Fruit fly (Drosophila melanogaster) whole organism, embryonic: ENCODE data around the gene CG9395.
A peak's percentile ranks its signal among the peaks of the same experiment; 100 is the strongest.

Source experiments
- CG10209 ChIP-seq: fragments of 200-800 bp; sonication (Bioruptor generic); optimal IDR thresholded peaks from 3 replicates; lab custom pipeline; 2017; ENCODE audit warnings: missing biosample characterization, mild to moderate bottlenecking, missing genetic modification characterization, missing genetic modification reagents
- CG10543 ChIP-seq: fragments of 200-800 bp; sonication (Bioruptor generic); optimal IDR thresholded peaks from 3 replicates; lab custom pipeline; 2017; ENCODE audit warnings: missing biosample characterization, mild to moderate bottlenecking, missing genetic modification characterization, moderate library complexity
- CG1233 ChIP-seq: fragments of 200-800 bp; sonication (Bioruptor generic); optimal IDR thresholded peaks from 4 replicates; lab custom pipeline; 2018; ENCODE audit warnings: missing biosample characterization, mild to moderate bottlenecking, missing genetic modification characterization
- CG13296 ChIP-seq: fragments of 200-800 bp; sonication (Bioruptor generic); optimal IDR thresholded peaks from 3 replicates; lab custom pipeline; 2018; ENCODE audit warnings: missing biosample characterization, mild to moderate bottlenecking, missing genetic modification characterization
- CG1603 ChIP-seq: fragments of 200-800 bp; sonication (Bioruptor generic); optimal IDR thresholded peaks from 2 replicates; lab custom pipeline; 2019; ENCODE audit warnings: missing biosample characterization, mild to moderate bottlenecking, missing genetic modification characterization, moderate library complexity
- CG2129 ChIP-seq: fragments of 200-800 bp; sonication (Bioruptor generic); IDR thresholded peaks from 2 replicates; pipeline ENCODE4 v1.3.6; 2022; ENCODE audit warnings: missing biosample characterization, missing genetic modification characterization; ENCODE audit not compliant: partially characterized antibody
- CG3407 ChIP-seq: fragments of 200-800 bp; sonication (Bioruptor generic); optimal IDR thresholded peaks from 2 replicates; lab custom pipeline; 2018; ENCODE audit warnings: missing biosample characterization, mild to moderate bottlenecking, missing genetic modification characterization
- CG6854 ChIP-seq: fragments of 200-800 bp; sonication (Bioruptor generic); optimal IDR thresholded peaks from 3 replicates; lab custom pipeline; 2017; ENCODE audit warnings: missing biosample characterization, mild to moderate bottlenecking, missing genetic modification characterization
- CG7271 ChIP-seq: fragments of 200-800 bp; sonication (Bioruptor generic); optimal IDR thresholded peaks from 2 replicates; lab custom pipeline; 2018; ENCODE audit warnings: missing biosample characterization, mild to moderate bottlenecking, missing genetic modification characterization, moderate library complexity
- CG7786 ChIP-seq: fragments of 200-800 bp; sonication (Bioruptor generic); optimal IDR thresholded peaks from 2 replicates; lab custom pipeline; 2016; ENCODE audit warnings: missing biosample characterization, missing genetic modification characterization
- CG8359 ChIP-seq: fragments of 200-800 bp; sonication (Bioruptor generic); optimal IDR thresholded peaks from 2 replicates; lab custom pipeline; 2017; ENCODE audit warnings: missing biosample characterization, mild to moderate bottlenecking, missing genetic modification characterization, borderline replicate concordance
- CG8924 ChIP-seq: fragments of 200-800 bp; optimal IDR thresholded peaks from 3 replicates; lab custom pipeline; 2019; ENCODE audit warnings: missing biosample characterization, mild to moderate bottlenecking, missing genetic modification characterization, moderate library complexity
- CrebB ChIP-seq: fragments of 200-800 bp; sonication (Bioruptor generic); optimal IDR thresholded peaks from 3 replicates; lab custom pipeline; 2018; ENCODE audit warnings: missing biosample characterization, mild to moderate bottlenecking, missing genetic modification characterization
- Dfd ChIP-seq, 2 experiments: fragments of >200 bp; optimal IDR thresholded peaks; 2 replicates each; lab custom pipeline; 2017; ENCODE audit warnings: missing biosample characterization in 2 of 2, missing genetic modification characterization in 2 of 2
- Dip2 ChIP-seq: fragments of 200-800 bp; sonication (Bioruptor generic); IDR thresholded peaks from 2 replicates; pipeline ENCODE4 v1.3.6; 2022; ENCODE audit warnings: missing biosample characterization, missing genetic modification characterization
- Dip3 ChIP-seq: fragments of 200-800 bp; sonication (Bioruptor generic); optimal IDR thresholded peaks from 3 replicates; lab custom pipeline; 2016; ENCODE audit warnings: missing biosample characterization, missing genetic modification characterization
- Eip74EF ChIP-seq, 2 experiments: fragments of 200-800 bp in 1 of 2; fragments of >200 bp in 1 of 2; sonication (Bioruptor generic) in 1 of 2; optimal IDR thresholded peaks; 2 replicates each; lab custom pipeline; 2017 to 2019; ENCODE audit warnings: missing biosample characterization in 2 of 2, missing genetic modification characterization in 2 of 2, mild to moderate bottlenecking in 1 of 2, moderate library complexity in 1 of 2
- Hsf ChIP-seq: fragments of 200-800 bp; sonication (Bioruptor generic); optimal IDR thresholded peaks from 3 replicates; lab custom pipeline; 2016; ENCODE audit warnings: missing biosample characterization, missing genetic modification characterization
- Kr ChIP-seq: fragments of 200-800 bp; sonication (Bioruptor generic); optimal IDR thresholded peaks from 2 replicates; lab custom pipeline; 2017; ENCODE audit warnings: missing biosample characterization, mild to moderate bottlenecking, missing genetic modification characterization
- Max ChIP-seq: fragments of 200-800 bp; sonication (Bioruptor generic); optimal IDR thresholded peaks from 2 replicates; lab custom pipeline; 2016; ENCODE audit warnings: missing biosample characterization, mild to moderate bottlenecking, missing genetic modification characterization
- Nf-YA ChIP-seq: fragments of 200-800 bp; sonication (Bioruptor generic); IDR thresholded peaks from 2 replicates; pipeline ENCODE4 v1.3.6; 2022; ENCODE audit warnings: missing biosample characterization, missing genetic modification characterization
- PHDP ChIP-seq: fragments of 200-800 bp; sonication (Bioruptor generic); optimal IDR thresholded peaks from 3 replicates; lab custom pipeline; 2018; ENCODE audit warnings: missing biosample characterization, mild to moderate bottlenecking, missing genetic modification characterization, moderate library complexity
- Sry-β ChIP-seq: fragments of 200-800 bp; sonication (Bioruptor generic); optimal IDR thresholded peaks from 2 replicates; lab custom pipeline; 2018; ENCODE audit warnings: missing biosample characterization, mild to moderate bottlenecking, missing genetic modification characterization, moderate library complexity
- TFAM ChIP-seq: fragments of 200-800 bp; sonication (Bioruptor generic); optimal IDR thresholded peaks from 2 replicates; lab custom pipeline; 2017; ENCODE audit warnings: missing biosample characterization, missing genetic modification characterization, inconsistent platforms
- bsh ChIP-seq, 2 experiments: fragments of 200-800 bp; sonication (Bioruptor generic); optimal IDR thresholded peaks; 2 replicates each; lab custom pipeline; 2017 to 2018; ENCODE audit warnings: mild to moderate bottlenecking in 2 of 2, missing biosample characterization in 2 of 2, missing genetic modification characterization in 2 of 2, moderate library complexity in 1 of 2
- cg ChIP-seq: fragments of 200-800 bp; sonication (Bioruptor generic); optimal IDR thresholded peaks from 3 replicates; lab custom pipeline; 2019; ENCODE audit warnings: missing biosample characterization, mild to moderate bottlenecking, missing genetic modification characterization, moderate library complexity
- chinmo ChIP-seq: fragments of 200-800 bp; sonication (Bioruptor generic); IDR thresholded peaks from 4 replicates; pipeline ENCODE4 v1.3.6; 2022; ENCODE audit warnings: missing biosample characterization, missing genetic modification characterization; ENCODE audit not compliant: partially characterized antibody
- cwo ChIP-seq: fragments of 200-800 bp; sonication (Bioruptor generic); optimal IDR thresholded peaks from 3 replicates; lab custom pipeline; 2017; ENCODE audit warnings: missing biosample characterization, missing genetic modification characterization, mild to moderate bottlenecking, moderate library complexity, missing genetic modification reagents
- dmrt99B ChIP-seq: fragments of 200-800 bp; sonication (Bioruptor generic); optimal IDR thresholded peaks from 2 replicates; lab custom pipeline; 2018; ENCODE audit warnings: missing biosample characterization, mild to moderate bottlenecking, missing genetic modification characterization, moderate library complexity
- dysf ChIP-seq: fragments of 200-800 bp; sonication (Bioruptor generic); IDR thresholded peaks from 3 replicates; pipeline ENCODE4 v1.3.6; 2022; ENCODE audit warnings: missing biosample characterization, missing genetic modification characterization
- fd64A ChIP-seq: fragments of 200-800 bp; sonication (Bioruptor generic); optimal IDR thresholded peaks from 3 replicates; lab custom pipeline; 2018; ENCODE audit warnings: missing biosample characterization, mild to moderate bottlenecking, missing genetic modification characterization
- grau ChIP-seq: fragments of 200-800 bp; optimal IDR thresholded peaks from 3 replicates; lab custom pipeline; 2019; ENCODE audit warnings: missing biosample characterization, mild to moderate bottlenecking, missing genetic modification characterization, moderate library complexity
- ind ChIP-seq: fragments of 200-800 bp; sonication (Bioruptor generic); optimal IDR thresholded peaks from 3 replicates; lab custom pipeline; 2016; ENCODE audit warnings: missing biosample characterization, missing genetic modification characterization
- inv ChIP-seq: fragments of 200-800 bp; sonication (Bioruptor generic); IDR thresholded peaks from 2 replicates; pipeline ENCODE4 v1.3.6; 2022; ENCODE audit warnings: missing biosample characterization, missing genetic modification characterization; ENCODE audit not compliant: partially characterized antibody
- jigr1 ChIP-seq: fragments of 200-800 bp; sonication (Bioruptor generic); IDR thresholded peaks from 3 replicates; pipeline ENCODE4 v1.3.6; 2022; ENCODE audit warnings: missing biosample characterization, missing genetic modification characterization
- kay ChIP-seq: fragments of 200-800 bp; sonication (Bioruptor generic); optimal IDR thresholded peaks from 2 replicates; lab custom pipeline; 2016; ENCODE audit warnings: missing biosample characterization, missing genetic modification characterization
- klu ChIP-seq: fragments of 200-800 bp; sonication (Bioruptor generic); IDR thresholded peaks from 2 replicates; pipeline ENCODE4 v1.3.6; 2022; ENCODE audit warnings: missing biosample characterization, missing genetic modification characterization
- nom ChIP-seq: fragments of 200-800 bp; sonication (Bioruptor generic); optimal IDR thresholded peaks from 2 replicates; lab custom pipeline; 2017; ENCODE audit warnings: missing biosample characterization, missing genetic modification characterization, mild to moderate bottlenecking, moderate library complexity, missing genetic modification reagents
- oc ChIP-seq: fragments of 200-800 bp; sonication (Bioruptor generic); optimal IDR thresholded peaks from 2 replicates; lab custom pipeline; 2018; ENCODE audit warnings: missing biosample characterization, mild to moderate bottlenecking, missing genetic modification characterization, moderate library complexity
- onecut ChIP-seq: fragments of 200-800 bp; sonication (Bioruptor generic); IDR thresholded peaks from 2 replicates; pipeline ENCODE4 v1.3.6; 2022; ENCODE audit warnings: missing biosample characterization, missing genetic modification characterization
- p53 ChIP-seq: fragments of 200-800 bp; sonication (Bioruptor generic); optimal IDR thresholded peaks from 2 replicates; lab custom pipeline; 2016; ENCODE audit warnings: missing biosample characterization, missing genetic modification characterization
- pnt ChIP-seq: fragments of 200-800 bp; sonication (Bioruptor generic); optimal IDR thresholded peaks from 3 replicates; lab custom pipeline; 2016; ENCODE audit warnings: missing biosample characterization, missing genetic modification characterization
- schlank ChIP-seq: fragments of 200-800 bp; sonication (Bioruptor generic); optimal IDR thresholded peaks from 2 replicates; lab custom pipeline; 2018; ENCODE audit warnings: missing biosample characterization, mild to moderate bottlenecking, missing genetic modification characterization
- sd ChIP-seq: fragments of 200-800 bp; sonication (Bioruptor generic); optimal IDR thresholded peaks from 3 replicates; lab custom pipeline; 2018; ENCODE audit warnings: missing biosample characterization, mild to moderate bottlenecking, missing genetic modification characterization, moderate library complexity
- sim ChIP-seq: fragments of 200-800 bp; sonication (Bioruptor generic); IDR thresholded peaks from 2 replicates; pipeline ENCODE4 v1.3.6; 2022; ENCODE audit warnings: missing biosample characterization, missing genetic modification characterization
- tap ChIP-seq: fragments of 200-800 bp; optimal IDR thresholded peaks from 3 replicates; lab custom pipeline; 2019; ENCODE audit warnings: missing biosample characterization, mild to moderate bottlenecking, missing genetic modification characterization, moderate library complexity
- trh ChIP-seq: fragments of 200-800 bp; sonication (Bioruptor generic); optimal IDR thresholded peaks from 2 replicates; lab custom pipeline; 2016; ENCODE audit warnings: missing biosample characterization, missing genetic modification characterization
- usp ChIP-seq: fragments of >200 bp; optimal IDR thresholded peaks from 2 replicates; lab custom pipeline; 2017; ENCODE audit warnings: missing biosample characterization, missing genetic modification characterization

CG9395 gene

dm6 chr2L:13373435-13374242 is 18.8 kb upstream of the CG9395 start, which contains the start of the genes Bdp1 and CG6565 (continued):
- TF ChIP-seq schlank (peak; percentile 88), oc (tag; lab: Kevin White, UChicago) (peak; percentile 86), sd (peak; percentile 90), Dfd (GFP tag; optimal IDR thresholded peaks at IDR 0.05; lab: Kevin White, UChicago) (no peak), CG10209 (peak; percentile 98), Hsf (GFP tag; lab: Kevin White, UChicago) (peak; percentile 99), cwo (GFP tag; lab: Kevin White, UChicago) (peak; percentile 92), TFAM (peak; percentile 75), p53 (GFP tag; lab: Kevin White, UChicago) (peak; percentile 93), jigr1 (GFP tag; lab: Robert Waterston, UW) (peak; percentile 96), fd64A (peak; percentile 70), dysf (peak; percentile 97), bsh (GFP tag; optimal IDR thresholded peaks at IDR 0.05; lab: Kevin White, UChicago) (peak; percentile 83 to 95), kay (GFP tag; lab: Kevin White, UChicago) (peak; percentile 95), Nf-YA (GFP tag; lab: Robert Waterston, UW) (peak; percentile 80), grau (peak; percentile 95), inv (0 out of 2 replicates have a peak, but pooled peaks have one; percentile 42), CG8359 (GFP tag; lab: Kevin White, UChicago) (peak; percentile 77), chinmo (GFP tag; lab: Robert Waterston, UW) (no peak), Sry-β (GFP tag; lab: Kevin White, UChicago) (peak; percentile 88), CrebB (tag; lab: Kevin White, UChicago) (peak; percentile 88), cg (GFP tag; lab: Kevin White, UChicago) (no peak), Max (GFP tag; lab: Kevin White, UChicago) (peak; percentile 99), CG8924 (tag; lab: Kevin White, UChicago) (peak; percentile 95), ind (peak; percentile 98), Eip74EF (GFP tag; optimal IDR thresholded peaks at IDR 0.05; lab: Kevin White, UChicago) (peak in 1 of 2 experiments; percentile 88), CG2129 (GFP tag; lab: Robert Waterston, UW) (no peak), CG1603 (tag; lab: Kevin White, UChicago) (peak; percentile 67), CG13296 (GFP tag; lab: Kevin White, UChicago) (peak; percentile 95), Dip3 (peak; percentile 99), dmrt99B (tag; lab: Kevin White, UChicago) (peak; percentile 95), PHDP (tag; lab: Kevin White, UChicago) (peak; percentile 95), usp (GFP tag; lab: Kevin White, UChicago) (no peak), trh (GFP tag; lab: Kevin White, UChicago) (peak; percentile 96), CG10543 (GFP tag; lab: Kevin White, UChicago) (peak; percentile 98), CG7271 (tag; lab: Kevin White, UChicago) (peak; percentile 75), CG6854 (GFP tag; lab: Kevin White, UChicago) (peak; percentile 88), CG1233 (GFP tag; lab: Kevin White, UChicago) (peak; percentile 96), nom (GFP tag; lab: Kevin White, UChicago) (peak; percentile 80), klu (GFP tag; lab: Robert Waterston, UW) (peak; percentile 97), tap (tag; lab: Kevin White, UChicago) (peak; percentile 75), CG7786 (peak; percentile 99), pnt (peak; percentile 99), Kr (no peak), onecut (GFP tag; lab: Robert Waterston, UW) (peak; percentile 78), Dip2 (GFP tag; lab: Robert Waterston, UW) (peak; percentile 73), sim (GFP tag; lab: Robert Waterston, UW) (peak; percentile 78), CG3407 (GFP tag; lab: Kevin White, UChicago) (peak; percentile 94)
